Fruit fly (Drosophila melanogaster): ENCODE data around the gene Obp28a.

DNA sequence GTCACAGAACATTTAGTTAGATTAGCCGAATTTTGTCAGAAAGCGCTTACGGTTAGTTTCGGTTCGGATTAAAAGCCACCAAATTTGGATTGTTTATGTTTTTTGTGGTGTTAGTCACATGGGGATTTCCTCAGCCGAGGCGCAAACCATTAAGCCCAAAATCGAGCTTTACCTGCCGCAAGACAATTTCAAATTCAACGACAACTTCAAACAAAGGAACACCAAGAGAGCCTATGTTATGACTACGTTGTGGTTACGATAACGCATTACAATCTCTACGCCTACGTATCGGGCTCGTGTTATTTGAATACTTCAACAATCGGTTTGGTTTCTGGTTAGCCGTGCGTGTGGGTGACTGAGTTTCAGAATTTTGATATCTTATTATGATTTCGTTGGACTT is 23.9 kb downstream of the Obp28a start:
- TF ChIP-seq psq (optimal IDR thresholded peaks at IDR 0.05) (no peak), EcR (GFP tag; optimal IDR thresholded peaks at IDR 0.05) (no peak)

Data from whole organism.